Fruit fly (Drosophila melanogaster) S2 (cell line): ENCODE results near the gene CG43218.
A peak's percentile ranks its signal among the peaks of the same experiment; 100 is the strongest.

Experiments used
- CG8478 ChIP-seq: fragments of >200 bp; optimal IDR thresholded peaks from 2 replicates; lab custom pipeline; 2018
- CTCF ChIP-seq, 2 experiments: fragments of >200 bp; optimal IDR thresholded peaks; 2 replicates each; lab custom pipeline; 2018

CG43218 gene

dm6 chr3L:21267862-21268385 lies 10.1 kb downstream of the CG43218 start, which contains the start of gene CG9391:
CG9391 (minus strand) TSS chr3L:21268335.
- no peak for TF ChIP-seq CTCF (optimal IDR thresholded peaks at IDR 0.05; lab: Kevin White, UChicago)
- no peak for TF ChIP-seq CG8478 (lab: Kevin White, UChicago)

dm6 chr3L:21270480-21270879 lies 12.7 kb downstream of the CG43218 start, which contains the start of gene CG9389:
CG9389 (minus strand) TSS chr3L:21270580.
- TF ChIP-seq CTCF (optimal IDR thresholded peaks at IDR 0.05; lab: Kevin White, UChicago), result no peak
- no peak for TF ChIP-seq CG8478 (lab: Kevin White, UChicago)

- TF ChIP-seq CG8478 (lab: Kevin White, UChicago), result no peak
- TF ChIP-seq CTCF (optimal IDR thresholded peaks at IDR 0.05; lab: Kevin White, UChicago), result no peak
These were observed 15.7 kb downstream of the CG43218 start for dm6 chr3L:21273504-21273903.

- TF ChIP-seq CG8478 (lab: Kevin White, UChicago) (no peak), CTCF (optimal IDR thresholded peaks at IDR 0.05; lab: Kevin White, UChicago) (peak; percentile 21 to 29)
These were observed 18.1 kb downstream of the CG43218 start for dm6 chr3L:21275921-21276295.

dm6 chr3L:21276296-21277257 lies 18.8 kb downstream of the CG43218 start:
- TF ChIP-seq CG8478 (lab: Kevin White, UChicago), result no peak
- TF ChIP-seq CTCF (optimal IDR thresholded peaks at IDR 0.05; lab: Kevin White, UChicago), result no peak

dm6 chr3L:21277897-21278530 lies 20.2 kb downstream of the CG43218 start:
- no peak for TF ChIP-seq CG8478 (lab: Kevin White, UChicago)
- no peak for TF ChIP-seq CTCF (optimal IDR thresholded peaks at IDR 0.05; lab: Kevin White, UChicago)

dm6 chr3L:21279168-21279567 lies 21.3 kb downstream of the CG43218 start:
- TF ChIP-seq CTCF (optimal IDR thresholded peaks at IDR 0.05; lab: Kevin White, UChicago) (no peak), CG8478 (lab: Kevin White, UChicago) (no peak)

- TF ChIP-seq CG8478 (lab: Kevin White, UChicago) (no peak), CTCF (optimal IDR thresholded peaks at IDR 0.05; lab: Kevin White, UChicago) (no peak)
These were observed 22.2 kb downstream of the CG43218 start, which contains the start of gene AcCoAS for dm6 chr3L:21279876-21280566. AcCoAS (minus strand) TSS chr3L:21280243.

dm6 chr3L:21280996-21281691 lies 23.3 kb downstream of the CG43218 start, which contains the start of gene ppl:
ppl (minus strand) TSS chr3L:21281506.
- no peak for TF ChIP-seq CG8478 (lab: Kevin White, UChicago)
- TF ChIP-seq CTCF (optimal IDR thresholded peaks at IDR 0.05; lab: Kevin White, UChicago), result peak in 1 of 2 experiments; percentile 18

dm6 chr3L:21281706-21282105 lies 23.9 kb downstream of the CG43218 start:
- TF ChIP-seq CTCF (optimal IDR thresholded peaks at IDR 0.05; lab: Kevin White, UChicago) (no peak), CG8478 (lab: Kevin White, UChicago) (no peak)

dm6 chr3L:21282741-21283140 lies 24.9 kb downstream of the CG43218 start:
- TF ChIP-seq CG8478 (lab: Kevin White, UChicago) (no peak), CTCF (optimal IDR thresholded peaks at IDR 0.05; lab: Kevin White, UChicago) (no peak)

- TF ChIP-seq CTCF (optimal IDR thresholded peaks at IDR 0.05; lab: Kevin White, UChicago), result no peak
- no peak for TF ChIP-seq CG8478 (lab: Kevin White, UChicago)
These were observed 26.0 kb downstream of the CG43218 start for dm6 chr3L:21283795-21284194.
